Fruit fly (Drosophila melanogaster): ENCODE measurements around the gene FoxK.

Gene FoxK

DNA sequence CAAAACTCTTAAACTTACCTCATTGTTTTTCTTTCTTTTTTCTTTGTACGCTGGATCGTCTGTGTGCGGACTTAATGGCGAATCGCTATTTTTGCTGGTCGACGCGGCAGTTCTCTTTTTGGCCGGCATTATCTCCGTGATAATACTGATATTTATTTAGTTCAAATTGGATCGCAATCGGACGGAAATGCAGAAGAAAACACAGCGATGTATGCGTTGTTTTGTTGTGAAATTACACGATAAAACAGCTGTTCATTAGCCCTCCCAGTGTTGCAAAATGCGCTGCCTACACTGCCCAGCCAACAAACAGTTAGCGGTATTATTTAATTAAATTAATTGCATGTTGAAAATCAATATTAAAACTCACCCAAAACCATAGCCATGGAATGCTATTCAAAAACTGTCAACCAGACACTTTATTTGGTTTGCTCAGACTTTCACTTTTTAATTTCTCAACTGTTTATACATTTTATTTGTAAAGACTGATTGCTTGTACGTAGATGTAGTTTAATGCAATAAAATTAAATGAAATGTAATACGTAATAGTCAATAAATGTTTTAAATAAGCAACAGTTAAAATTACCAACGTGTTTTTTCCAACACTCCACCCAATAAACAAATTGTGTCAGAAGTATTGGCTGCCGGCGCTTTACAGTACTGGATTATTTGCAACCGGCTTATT is 22.5 kb downstream of the FoxK start, which contains the start of the genes Irbp18 and APP-BP1 (continued):
- TF ChIP-seq BtbVII (GFP tag; optimal IDR thresholded peaks at IDR 0.05) (peak; percentile 91), cg (GFP tag; optimal IDR thresholded peaks at IDR 0.05) (peak; percentile 22), CG5953 (GFP tag; IDR thresholded peaks at IDR 0.05) (no peak; the same call in 1 of the 2 replicates), Drgx (GFP tag; IDR thresholded peaks at IDR 0.05) (peak; percentile 91), CG14965 (GFP tag; optimal IDR thresholded peaks at IDR 0.05; ENCODE audit: borderline replicate concordance) (peak; percentile 50), CG1529 (GFP tag; optimal IDR thresholded peaks at IDR 0.05) (peak; percentile 86), stwl (tag; optimal IDR thresholded peaks at IDR 0.05) (peak; percentile 68), Sry-β (GFP tag; optimal IDR thresholded peaks at IDR 0.05) (peak; percentile 37), bcd (GFP tag; optimal IDR thresholded peaks at IDR 0.05) (peak; percentile 95), sens-2 (GFP tag; IDR thresholded peaks at IDR 0.05) (peak; percentile 72), Atf-2 (GFP tag; optimal IDR thresholded peaks at IDR 0.05) (peak; percentile 92), CG33213 (GFP tag; optimal IDR thresholded peaks at IDR 0.05) (peak; percentile 88), Hand (GFP tag; optimal IDR thresholded peaks at IDR 0.05) (peak; percentile 84), trh (GFP tag; optimal IDR thresholded peaks at IDR 0.05) (peak; percentile 91), CG13123 (GFP tag; optimal IDR thresholded peaks at IDR 0.05) (peak; percentile 84), caup (GFP tag; optimal IDR thresholded peaks at IDR 0.05; ENCODE audit: severe bottlenecking) (peak; percentile 95), CHES-1-like (GFP tag; optimal IDR thresholded peaks at IDR 0.05) (peak; percentile 89), CG17361 (GFP tag; IDR thresholded peaks at IDR 0.05) (peak; percentile 97), Adf1 (GFP tag; IDR thresholded peaks at IDR 0.05) (peak; percentile 72), ase (GFP tag; IDR thresholded peaks at IDR 0.05) (peak; percentile 79), org-1 (GFP tag; optimal IDR thresholded peaks at IDR 0.05) (peak; percentile 91), Ptx1 (GFP tag; IDR thresholded peaks at IDR 0.05) (peak; percentile 90), kay (GFP tag; optimal IDR thresholded peaks at IDR 0.05) (peak; percentile 93), tap (tag; optimal IDR thresholded peaks at IDR 0.05) (peak; percentile 84), CG11695 (GFP tag; IDR thresholded peaks at IDR 0.05) (peak; percentile 91), CG43689 (GFP tag; IDR thresholded peaks at IDR 0.05) (peak; percentile 44; the same call in 1 of the 2 replicates), CG4820 (GFP tag; optimal IDR thresholded peaks at IDR 0.05) (peak; percentile 93), CG10979 (tag; optimal IDR thresholded peaks at IDR 0.05) (peak; percentile 90), tll (GFP tag; optimal IDR thresholded peaks at IDR 0.05) (peak in 1 of 2 experiments; percentile 37), eve (GFP tag; optimal IDR thresholded peaks at IDR 0.05) (no peak), emc (GFP tag; optimal IDR thresholded peaks at IDR 0.05) (peak; percentile 85), pho (GFP tag; optimal IDR thresholded peaks at IDR 0.05) (peak; percentile 96), Fer1 (GFP tag; optimal IDR thresholded peaks at IDR 0.05) (peak; percentile 94), ewg (GFP tag; optimal IDR thresholded peaks at IDR 0.05) (peak; percentile 87), CG17385 (GFP tag; optimal IDR thresholded peaks at IDR 0.05) (peak; percentile 91), sob (GFP tag; IDR thresholded peaks at IDR 0.05) (peak; percentile 92), tgo (GFP tag; IDR thresholded peaks at IDR 0.05) (peak; percentile 85), CG31224 (GFP tag; IDR thresholded peaks at IDR 0.05) (peak; percentile 81), en (GFP tag; optimal IDR thresholded peaks at IDR 0.05) (peak; percentile 83), CG8478 (optimal IDR thresholded peaks at IDR 0.05) (no peak), corto (GFP tag; optimal IDR thresholded peaks at IDR 0.05) (peak; percentile 76), Oaz (GFP tag; IDR thresholded peaks at IDR 0.05) (peak; percentile 70), MTF-1 (GFP tag; optimal IDR thresholded peaks at IDR 0.05; ENCODE audit: borderline replicate concordance) (peak; percentile 66), Meics (GFP tag; optimal IDR thresholded peaks at IDR 0.05) (peak; percentile 94), zfh2 (GFP tag; optimal IDR thresholded peaks at IDR 0.05) (peak; percentile 96), tio (GFP tag; optimal IDR thresholded peaks at IDR 0.05) (peak; percentile 98), Hmr (GFP tag; optimal IDR thresholded peaks at IDR 0.05) (peak; percentile 96), Side (GFP tag; optimal IDR thresholded peaks at IDR 0.05) (peak; percentile 92), B-H1 (GFP tag; IDR thresholded peaks at IDR 0.05) (peak; percentile 81), Gsc (GFP tag; IDR thresholded peaks at IDR 0.05) (peak; percentile 58; the same call in 1 of the 2 replicates)
